Fruit fly (Drosophila melanogaster) whole organism, embryonic: Measurements from ENCODE around the gene EMC5.

Source experiments
- ATbp ChIP-seq: fragments of 200-800 bp; sonication (Bioruptor generic); optimal IDR thresholded peaks from 2 replicates; lab custom pipeline; 2017; ENCODE audit warnings: missing biosample characterization, mild to moderate bottlenecking, missing genetic modification characterization, missing genetic modification reagents
- Asciz ChIP-seq: fragments of 200-800 bp; sonication (Bioruptor generic); optimal IDR thresholded peaks from 2 replicates; lab custom pipeline; 2017; ENCODE audit warnings: missing biosample characterization, mild to moderate bottlenecking, missing genetic modification characterization, missing genetic modification reagents
- B-H2 ChIP-seq: fragments of 200-800 bp; sonication (Bioruptor generic); optimal IDR thresholded peaks from 2 replicates; lab custom pipeline; 2018; ENCODE audit warnings: missing biosample characterization, mild to moderate bottlenecking, missing genetic modification characterization
- CG10462 ChIP-seq: fragments of 200-800 bp; sonication (Bioruptor generic); optimal IDR thresholded peaks from 2 replicates; lab custom pipeline; 2016; ENCODE audit warnings: missing biosample characterization, missing genetic modification characterization
- CG11560 ChIP-seq: fragments of 200-800 bp; sonication (Bioruptor generic); IDR thresholded peaks from 3 replicates; pipeline ENCODE4 v1.3.6; 2022; ENCODE audit warnings: missing biosample characterization, missing genetic modification characterization
- CG12071 ChIP-seq: fragments of 200-800 bp; sonication (Bioruptor generic); optimal IDR thresholded peaks from 3 replicates; lab custom pipeline; 2018; ENCODE audit warnings: missing biosample characterization, mild to moderate bottlenecking, missing genetic modification characterization
- CG12299 ChIP-seq: fragments of 200-800 bp; sonication (Bioruptor generic); optimal IDR thresholded peaks from 2 replicates; lab custom pipeline; 2018; ENCODE audit warnings: missing biosample characterization, mild to moderate bottlenecking, missing genetic modification characterization
- CG15011 ChIP-seq: fragments of 200-800 bp; sonication (Bioruptor generic); optimal IDR thresholded peaks from 3 replicates; lab custom pipeline; 2018; ENCODE audit warnings: missing biosample characterization, mild to moderate bottlenecking, missing genetic modification characterization
- CG15514 ChIP-seq: fragments of 200-800 bp; sonication (Bioruptor generic); optimal IDR thresholded peaks from 3 replicates; lab custom pipeline; 2017; ENCODE audit warnings: missing biosample characterization, missing genetic modification characterization, mild to moderate bottlenecking, moderate library complexity, missing genetic modification reagents
- CG1602 ChIP-seq: fragments of 200-800 bp; sonication (Bioruptor generic); optimal IDR thresholded peaks from 3 replicates; lab custom pipeline; 2016; ENCODE audit warnings: missing biosample characterization, missing genetic modification characterization
- CG16779 ChIP-seq: fragments of 200-800 bp; sonication (Bioruptor generic); IDR thresholded peaks from 2 replicates; pipeline ENCODE4 v1.3.6; 2022; ENCODE audit warnings: missing biosample characterization, missing genetic modification characterization
- CG31224 ChIP-seq: fragments of 200-800 bp; sonication (Bioruptor generic); IDR thresholded peaks from 2 replicates; pipeline ENCODE4 v1.3.6; 2022; ENCODE audit warnings: missing biosample characterization, missing genetic modification characterization
- CG32772 ChIP-seq: fragments of 200-800 bp; sonication (Bioruptor generic); IDR thresholded peaks from 2 replicates; pipeline ENCODE4 v1.3.6; 2022; ENCODE audit warnings: missing biosample characterization, missing genetic modification characterization
- CG3407 ChIP-seq: fragments of 200-800 bp; sonication (Bioruptor generic); optimal IDR thresholded peaks from 2 replicates; lab custom pipeline; 2018; ENCODE audit warnings: missing biosample characterization, mild to moderate bottlenecking, missing genetic modification characterization
- CG34376 ChIP-seq: fragments of 200-800 bp; sonication (Bioruptor generic); optimal IDR thresholded peaks from 2 replicates; lab custom pipeline; 2018; ENCODE audit warnings: missing biosample characterization, mild to moderate bottlenecking, missing genetic modification characterization
- CG4424 ChIP-seq: fragments of 200-800 bp; sonication (Bioruptor generic); optimal IDR thresholded peaks from 3 replicates; lab custom pipeline; 2016; ENCODE audit warnings: missing biosample characterization, missing genetic modification characterization
- CG7839 ChIP-seq: fragments of 200-800 bp; sonication (Bioruptor generic); optimal IDR thresholded peaks from 3 replicates; lab custom pipeline; 2018; ENCODE audit warnings: missing biosample characterization, mild to moderate bottlenecking, missing genetic modification characterization, moderate library complexity
- CG8089 ChIP-seq: fragments of 200-800 bp; sonication (Bioruptor generic); optimal IDR thresholded peaks from 3 replicates; lab custom pipeline; 2016; ENCODE audit warnings: missing biosample characterization, missing genetic modification characterization
- CG9437 ChIP-seq: fragments of 200-800 bp; sonication (Bioruptor generic); optimal IDR thresholded peaks from 2 replicates; lab custom pipeline; 2018; ENCODE audit warnings: missing biosample characterization, mild to moderate bottlenecking, missing genetic modification characterization
- Chrac-16 ChIP-seq: fragments of 200-800 bp; sonication (Bioruptor generic); optimal IDR thresholded peaks from 3 replicates; lab custom pipeline; 2016; ENCODE audit warnings: missing biosample characterization, missing genetic modification characterization
- Gsc ChIP-seq: fragments of 200-800 bp; sonication (Bioruptor generic); IDR thresholded peaks from 2 replicates; pipeline ENCODE4 v1.3.6; 2022; ENCODE audit warnings: missing biosample characterization, missing genetic modification characterization
- Hmr ChIP-seq: fragments of 200-800 bp; sonication (Bioruptor generic); optimal IDR thresholded peaks from 3 replicates; lab custom pipeline; 2017; ENCODE audit warnings: mild to moderate bottlenecking, missing biosample characterization, missing genetic modification reagents, missing genetic modification characterization
- Meics ChIP-seq: fragments of 200-800 bp; sonication (Bioruptor generic); optimal IDR thresholded peaks from 2 replicates; lab custom pipeline; 2017; ENCODE audit warnings: missing biosample characterization, mild to moderate bottlenecking, missing genetic modification characterization
- Mrtf ChIP-seq: fragments of 200-800 bp; sonication (Bioruptor generic); IDR thresholded peaks from 3 replicates; pipeline ENCODE4 v1.3.6; 2022; ENCODE audit warnings: missing biosample characterization, missing genetic modification characterization
- NFAT ChIP-seq: fragments of 200-800 bp; sonication (Bioruptor generic); IDR thresholded peaks from 2 replicates; pipeline ENCODE4 v1.3.6; 2022; ENCODE audit warnings: missing biosample characterization, missing genetic modification characterization
- Ptx1 ChIP-seq: fragments of 200-800 bp; sonication (Bioruptor generic); IDR thresholded peaks from 2 replicates; pipeline ENCODE4 v1.3.6; 2022; ENCODE audit warnings: missing biosample characterization, missing genetic modification characterization
- Rfx ChIP-seq: fragments of 200-800 bp; sonication (Bioruptor generic); IDR thresholded peaks from 2 replicates; pipeline ENCODE4 v1.3.6; 2022; ENCODE audit warnings: missing biosample characterization, missing genetic modification characterization
- Taf1 ChIP-seq: fragments of 200-800 bp; sonication (Bioruptor generic); IDR thresholded peaks from 2 replicates; pipeline ENCODE4 v1.3.6; 2022; ENCODE audit warnings: missing biosample characterization, missing genetic modification characterization
- amos ChIP-seq: fragments of 200-800 bp; sonication (Bioruptor generic); IDR thresholded peaks from 2 replicates; pipeline ENCODE4 v1.3.6; 2022; ENCODE audit warnings: missing biosample characterization, missing genetic modification characterization; ENCODE audit not compliant: partially characterized antibody
- aop ChIP-seq: fragments of 200-800 bp; sonication (Bioruptor generic); IDR thresholded peaks from 2 replicates; pipeline ENCODE4 v1.3.6; 2022; ENCODE audit warnings: missing biosample characterization, missing genetic modification characterization
- br ChIP-seq: fragments of >200 bp; optimal IDR thresholded peaks from 2 replicates; lab custom pipeline; 2017
- chn ChIP-seq: fragments of 200-800 bp; sonication (Bioruptor generic); optimal IDR thresholded peaks from 2 replicates; lab custom pipeline; 2016; ENCODE audit warnings: missing biosample characterization, missing genetic modification characterization
- dmrt99B ChIP-seq: fragments of 200-800 bp; sonication (Bioruptor generic); optimal IDR thresholded peaks from 2 replicates; lab custom pipeline; 2018; ENCODE audit warnings: missing biosample characterization, mild to moderate bottlenecking, missing genetic modification characterization, moderate library complexity
- esg ChIP-seq: fragments of 200-800 bp; sonication (Bioruptor generic); conservative IDR thresholded peaks from 2 replicates; pipeline ENCODE4 v1.3.6; 2022; ENCODE audit warnings: missing biosample characterization, missing genetic modification characterization
- exex ChIP-seq: fragments of 200-800 bp; sonication (Bioruptor generic); optimal IDR thresholded peaks from 4 replicates; lab custom pipeline; 2018; ENCODE audit warnings: missing biosample characterization, mild to moderate bottlenecking, missing genetic modification characterization, moderate library complexity
- fd102C ChIP-seq: fragments of 200-800 bp; sonication (Bioruptor generic); optimal IDR thresholded peaks from 2 replicates; lab custom pipeline; 2018; ENCODE audit warnings: missing biosample characterization, mild to moderate bottlenecking, missing genetic modification characterization, moderate library complexity
- gcm2 ChIP-seq: fragments of 200-800 bp; sonication (Bioruptor generic); optimal IDR thresholded peaks from 2 replicates; lab custom pipeline; 2016; ENCODE audit warnings: missing biosample characterization, missing genetic modification characterization
- grn ChIP-seq: fragments of 200-800 bp; sonication (Bioruptor generic); optimal IDR thresholded peaks from 3 replicates; lab custom pipeline; 2017; ENCODE audit warnings: missing biosample characterization, missing genetic modification characterization
- gsb-n ChIP-seq: fragments of 200-800 bp; sonication (Bioruptor generic); optimal IDR thresholded peaks from 3 replicates; lab custom pipeline; 2018; ENCODE audit warnings: missing biosample characterization, mild to moderate bottlenecking, missing genetic modification characterization
- inv ChIP-seq: fragments of 200-800 bp; sonication (Bioruptor generic); IDR thresholded peaks from 2 replicates; pipeline ENCODE4 v1.3.6; 2022; ENCODE audit warnings: missing biosample characterization, missing genetic modification characterization; ENCODE audit not compliant: partially characterized antibody
- lab ChIP-seq: fragments of 200-800 bp; sonication (Bioruptor generic); optimal IDR thresholded peaks from 3 replicates; lab custom pipeline; 2017; ENCODE audit warnings: missing biosample characterization, missing genetic modification characterization, mild to moderate bottlenecking, moderate library complexity, missing genetic modification reagents
- lilli ChIP-seq: fragments of 200-800 bp; sonication (Bioruptor generic); optimal IDR thresholded peaks from 3 replicates; lab custom pipeline; 2016; ENCODE audit warnings: missing biosample characterization, missing genetic modification characterization
- nmo ChIP-seq: fragments of 200-800 bp; sonication (Bioruptor generic); optimal IDR thresholded peaks from 2 replicates; lab custom pipeline; 2018; ENCODE audit warnings: missing biosample characterization, mild to moderate bottlenecking, missing genetic modification characterization, moderate library complexity
- nom ChIP-seq: fragments of 200-800 bp; sonication (Bioruptor generic); optimal IDR thresholded peaks from 2 replicates; lab custom pipeline; 2017; ENCODE audit warnings: missing biosample characterization, missing genetic modification characterization, mild to moderate bottlenecking, moderate library complexity, missing genetic modification reagents
- otp ChIP-seq: fragments of 200-800 bp; sonication (Bioruptor generic); IDR thresholded peaks from 3 replicates; pipeline ENCODE4, ENCODE4 v1.3.6; 2022; ENCODE audit warnings: missing biosample characterization, missing genetic modification characterization
- ro ChIP-seq: fragments of 200-800 bp; sonication (Bioruptor generic); IDR thresholded peaks from 2 replicates; pipeline ENCODE4 v1.3.6; 2022; ENCODE audit warnings: missing biosample characterization, missing genetic modification characterization
- sqz ChIP-seq: fragments of 200-800 bp; sonication (Bioruptor generic); optimal IDR thresholded peaks from 3 replicates; lab custom pipeline; 2018; ENCODE audit warnings: missing biosample characterization, mild to moderate bottlenecking, missing genetic modification characterization
- trem ChIP-seq: fragments of 200-800 bp; optimal IDR thresholded peaks from 3 replicates; lab custom pipeline; 2019; ENCODE audit warnings: missing biosample characterization, mild to moderate bottlenecking, missing genetic modification characterization, moderate library complexity
- zen ChIP-seq: fragments of 200-800 bp; sonication (Bioruptor generic); optimal IDR thresholded peaks from 3 replicates; lab custom pipeline; 2018; ENCODE audit warnings: missing biosample characterization, mild to moderate bottlenecking, missing genetic modification characterization, moderate library complexity
- zfh2 ChIP-seq: fragments of 200-800 bp; sonication (Bioruptor generic); optimal IDR thresholded peaks from 2 replicates; lab custom pipeline; 2016; ENCODE audit warnings: missing biosample characterization, missing genetic modification characterization

EMC5 gene

DNA sequence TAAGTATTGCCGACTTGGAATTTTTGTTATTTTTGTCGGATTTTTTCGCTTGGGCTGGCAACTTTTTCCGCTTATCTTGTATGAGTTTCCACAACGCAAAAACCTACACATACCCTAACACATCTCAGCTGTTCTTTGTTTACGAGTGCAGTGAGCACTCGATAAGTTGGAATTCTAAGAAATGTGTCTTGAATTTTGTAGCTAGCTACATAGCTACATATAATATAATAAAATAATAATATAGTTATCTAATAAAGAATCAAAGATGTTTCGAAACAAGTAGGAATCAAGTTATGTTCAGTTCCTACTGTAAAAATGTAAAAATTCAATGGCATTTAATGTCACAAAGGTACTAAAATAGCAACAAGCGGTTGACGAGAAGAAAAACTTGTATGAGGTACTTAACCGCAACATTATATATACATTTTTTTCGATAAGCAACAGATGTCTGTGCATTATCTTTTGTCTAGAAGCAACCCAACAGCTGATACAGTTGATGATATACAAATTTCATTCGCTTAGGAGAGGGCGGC is 30.3 kb upstream of the EMC5 start, which contains the start of gene Bhmt (continued):
- TF ChIP-seq Chrac-16 (GFP tag; lab: Kevin White, UChicago) (peak; percentile 22), br (lab: Kevin White, UChicago) (no peak), B-H2 (GFP tag; lab: Kevin White, UChicago) (peak; percentile 46), nom (GFP tag; lab: Kevin White, UChicago) (peak; percentile 56), CG12299 (tag; lab: Kevin White, UChicago) (peak; percentile 47), CG15011 (GFP tag; lab: Kevin White, UChicago) (peak; percentile 11), Hmr (peak; percentile 80), CG11560 (tag; lab: Robert Waterston, UW) (no peak), Taf1 (GFP tag; lab: Robert Waterston, UW) (peak; percentile 33; the same call in 1 of the 2 replicates), Mrtf (GFP tag; lab: Robert Waterston, UW) (peak; percentile 56; the same call in 1 of the 3 replicates), CG34376 (peak; percentile 43), lilli (peak; percentile 48), gcm2 (GFP tag; lab: Kevin White, UChicago) (no peak), gsb-n (tag; lab: Kevin White, UChicago) (no peak), Gsc (no peak), chn (GFP tag; lab: Kevin White, UChicago) (no peak), zen (peak; percentile 10), ro (GFP tag; lab: Robert Waterston, UW) (no peak), zfh2 (GFP tag; lab: Kevin White, UChicago) (peak; percentile 14), CG10462 (GFP tag; lab: Kevin White, UChicago) (no peak), fd102C (no peak), Asciz (peak; percentile 34), aop (GFP tag; lab: Robert Waterston, UW) (no peak), CG7839 (tag; lab: Kevin White, UChicago) (peak; percentile 84), esg (0 out of 2 replicates have a peak, but pooled peaks have one; percentile 13), CG16779 (no peak), inv (no peak), CG4424 (GFP tag; lab: Kevin White, UChicago) (peak; percentile 45), Meics (GFP tag; lab: Kevin White, UChicago) (peak; percentile 86), CG12071 (peak; percentile 13), grn (GFP tag; lab: Kevin White, UChicago) (no peak), CG32772 (no peak; the same call in 1 of the 2 replicates), Ptx1 (peak; percentile 78), otp (GFP tag; lab: Robert Waterston, UW) (0 out of 3 replicates have a peak, but pooled peaks have one; percentile 19), lab (GFP tag; lab: Kevin White, UChicago) (peak; percentile 89), CG31224 (peak; percentile 58), sqz (GFP tag; lab: Kevin White, UChicago) (no peak), CG15514 (GFP tag; lab: Kevin White, UChicago) (peak; percentile 72), NFAT (GFP tag; lab: Robert Waterston, UW) (peak; percentile 84; the same call in 1 of the 2 replicates), nmo (GFP tag; lab: Kevin White, UChicago) (peak; percentile 63), amos (GFP tag; lab: Robert Waterston, UW) (no peak), exex (peak; percentile 56), CG1602 (GFP tag; lab: Kevin White, UChicago) (peak; percentile 20), CG9437 (GFP tag; lab: Kevin White, UChicago) (peak; percentile 35), Rfx (GFP tag; lab: Robert Waterston, UW) (peak; percentile 86), dmrt99B (tag; lab: Kevin White, UChicago) (peak; percentile 71), CG3407 (peak; percentile 8), CG8089 (GFP tag; lab: Kevin White, UChicago) (no peak), trem (tag; lab: Kevin White, UChicago) (peak; percentile 33), ATbp (peak; percentile 17)
